Fruit fly (Drosophila melanogaster) whole organism, pupa: ENCODE data around the gene CG13667.

Experiments used
- CG10348 ChIP-seq: fragments of 200-800 bp; sonication (Bioruptor generic); IDR thresholded peaks from 2 replicates; pipeline ENCODE4 v1.3.6; 2022; ENCODE audit warnings: missing biosample characterization, missing genetic modification characterization
- CG12605 ChIP-seq: fragments of 200-800 bp; sonication (Bioruptor generic); IDR thresholded peaks from 2 replicates; pipeline ENCODE4 v1.3.6; 2022; ENCODE audit warnings: missing biosample characterization, missing genetic modification characterization
- CG13204 ChIP-seq: fragments of 200-800 bp; sonication (Bioruptor generic); optimal IDR thresholded peaks from 2 replicates; lab custom pipeline; 2018; ENCODE audit warnings: missing biosample characterization, mild to moderate bottlenecking, missing genetic modification characterization, moderate library complexity
- CG14655 ChIP-seq: fragments of 200-800 bp; sonication (Bioruptor generic); optimal IDR thresholded peaks from 3 replicates; lab custom pipeline; 2017; ENCODE audit warnings: mild to moderate bottlenecking, missing biosample characterization, missing genetic modification reagents, missing genetic modification characterization
- CG15710 ChIP-seq: fragments of 200-800 bp; sonication (Bioruptor generic); optimal IDR thresholded peaks from 2 replicates; lab custom pipeline; 2018; ENCODE audit warnings: missing biosample characterization, mild to moderate bottlenecking, missing genetic modification characterization, moderate library complexity
- CG17806 ChIP-seq: fragments of 200-800 bp; sonication (Bioruptor generic); optimal IDR thresholded peaks from 2 replicates; lab custom pipeline; 2018; ENCODE audit warnings: missing biosample characterization, mild to moderate bottlenecking, missing genetic modification characterization, moderate library complexity
- CG32121 ChIP-seq: fragments of 200-800 bp; sonication (Bioruptor generic); IDR thresholded peaks from 2 replicates; pipeline ENCODE4 v1.3.6; 2022; ENCODE audit warnings: missing biosample characterization, missing genetic modification characterization
- CG34367 ChIP-seq: fragments of 200-800 bp; sonication (Bioruptor generic); optimal IDR thresholded peaks from 2 replicates; lab custom pipeline; 2018; ENCODE audit warnings: missing biosample characterization, mild to moderate bottlenecking, missing genetic modification characterization
- CG4496 ChIP-seq: fragments of 200-800 bp; sonication (Bioruptor generic); IDR thresholded peaks from 3 replicates; pipeline ENCODE4 v1.3.6; 2022; ENCODE audit warnings: missing biosample characterization, missing genetic modification characterization
- CG8159 ChIP-seq: fragments of 200-800 bp; sonication (Bioruptor generic); optimal IDR thresholded peaks from 3 replicates; lab custom pipeline; 2018; ENCODE audit warnings: missing biosample characterization, mild to moderate bottlenecking, missing genetic modification characterization, moderate library complexity
- CG8301 ChIP-seq: fragments of 200-800 bp; sonication (Bioruptor generic); optimal IDR thresholded peaks from 2 replicates; lab custom pipeline; 2018; ENCODE audit warnings: missing biosample characterization, mild to moderate bottlenecking, missing genetic modification characterization
- CG9948 ChIP-seq: fragments of 200-800 bp; sonication (Bioruptor generic); optimal IDR thresholded peaks from 2 replicates; lab custom pipeline; 2018; ENCODE audit warnings: missing biosample characterization, mild to moderate bottlenecking, missing genetic modification characterization, moderate library complexity
- D1 ChIP-seq: fragments of 200-800 bp; sonication (Bioruptor generic); optimal IDR thresholded peaks from 2 replicates; lab custom pipeline; 2018; ENCODE audit warnings: missing biosample characterization, mild to moderate bottlenecking, missing genetic modification characterization, moderate library complexity
- EcR ChIP-seq: fragments of 200-800 bp; sonication (Bioruptor generic); optimal IDR thresholded peaks from 3 replicates; lab custom pipeline; 2019; ENCODE audit warnings: missing biosample characterization, missing genetic modification characterization, mild to moderate bottlenecking, moderate library complexity, missing genetic modification reagents
- Ets98B ChIP-seq: fragments of 200-800 bp; sonication (Bioruptor generic); IDR thresholded peaks from 2 replicates; pipeline ENCODE4 v1.3.6; 2022; ENCODE audit warnings: missing biosample characterization, missing genetic modification characterization
- Pif1A ChIP-seq: fragments of 200-800 bp; sonication (Bioruptor generic); optimal IDR thresholded peaks from 3 replicates; lab custom pipeline; 2016; ENCODE audit warnings: missing biosample characterization, missing genetic modification characterization
- Pif1B ChIP-seq: fragments of 200-800 bp; sonication (Bioruptor generic); optimal IDR thresholded peaks from 3 replicates; lab custom pipeline; 2016; ENCODE audit warnings: missing biosample characterization, missing genetic modification characterization
- Snoo ChIP-seq: fragments of 200-800 bp; sonication (Bioruptor generic); optimal IDR thresholded peaks from 3 replicates; lab custom pipeline; 2017; ENCODE audit warnings: missing biosample characterization, mild to moderate bottlenecking, missing genetic modification characterization, inconsistent platforms
- fd96Ca ChIP-seq: fragments of 200-800 bp; sonication (Bioruptor generic); IDR thresholded peaks from 3 replicates; pipeline ENCODE4 v1.3.6; 2022; ENCODE audit warnings: missing biosample characterization, missing genetic modification characterization
- gl ChIP-seq: fragments of 200-800 bp; sonication (Bioruptor generic); optimal IDR thresholded peaks from 2 replicates; lab custom pipeline; 2018; ENCODE audit warnings: missing biosample characterization, mild to moderate bottlenecking, missing genetic modification characterization
- rn ChIP-seq: fragments of 200-800 bp; sonication (Bioruptor generic); IDR thresholded peaks from 2 replicates; pipeline ENCODE4 v1.3.6; 2022; ENCODE audit warnings: missing biosample characterization, missing genetic modification characterization

Gene CG13667

dm6 chr3L:8421808-8422586, 16.7 kb downstream of the CG13667 start, which contains the start of gene CG32354:
CG32354 (minus strand) TSS chr3L:8422205.
- TF ChIP-seq Ets98B (GFP tag; lab: Robert Waterston, UW) (no peak; the same call in 1 of the 2 replicates), gl (tag; lab: Kevin White, UChicago) (peak; percentile 63), Pif1A (GFP tag; lab: Kevin White, UChicago) (peak; percentile 10), CG12605 (peak; percentile 24; the same call in 1 of the 2 replicates), fd96Ca (GFP tag; lab: Robert Waterston, UW) (no peak), CG4496 (0 out of 3 replicates have a peak, but pooled peaks have one; percentile 20), CG14655 (GFP tag; lab: Kevin White, UChicago) (peak; percentile 46), CG34367 (tag; lab: Kevin White, UChicago) (no peak), CG8301 (tag; lab: Kevin White, UChicago) (peak; percentile 16), CG8159 (tag; lab: Kevin White, UChicago) (peak; percentile 3)
- TF ChIP-seq, all 21 proteins: peak for 7

dm6 chr3L:8423156-8423555, 17.9 kb downstream of the CG13667 start:
- TF ChIP-seq CG9948 (peak; percentile 7), CG4496 (no peak), CG34367 (tag; lab: Kevin White, UChicago) (no peak), Pif1B (GFP tag; lab: Kevin White, UChicago) (peak; percentile 20), CG8159 (tag; lab: Kevin White, UChicago) (peak; percentile 40), CG12605 (no peak), CG15710 (tag; lab: Kevin White, UChicago) (peak; percentile 21), CG8301 (tag; lab: Kevin White, UChicago) (peak; percentile 24), CG17806 (tag; lab: Kevin White, UChicago) (peak; percentile 15), CG32121 (GFP tag; lab: Robert Waterston, UW) (no peak), CG10348 (GFP tag; lab: Robert Waterston, UW) (no peak), D1 (tag; lab: Kevin White, UChicago) (peak; percentile 18)

- peak; percentile 27 for TF ChIP-seq D1 (tag; lab: Kevin White, UChicago)
- TF ChIP-seq CG8159 (tag; lab: Kevin White, UChicago), result no peak
- TF ChIP-seq CG14655 (GFP tag; lab: Kevin White, UChicago), result no peak
- no peak for TF ChIP-seq rn (GFP tag; lab: Robert Waterston, UW)
- TF ChIP-seq Ets98B (GFP tag; lab: Robert Waterston, UW), result no peak; the same call in 1 of the 2 replicates
- no peak for TF ChIP-seq Pif1B (GFP tag; lab: Kevin White, UChicago)
- TF ChIP-seq EcR (GFP tag; lab: Kevin White, UChicago), result peak; percentile 21
Measured at dm6 chr3L:8424831-8425336, 19.6 kb downstream of the CG13667 start, which contains the start of gene Cbl. Cbl (plus strand) TSS chr3L:8424954.

- TF ChIP-seq CG10348 (GFP tag; lab: Robert Waterston, UW), result no peak
- TF ChIP-seq CG8159 (tag; lab: Kevin White, UChicago), result no peak
- TF ChIP-seq, all 21 proteins: peak for 0
Measured at dm6 chr3L:8437583-8437982, 32.3 kb downstream of the CG13667 start.

dm6 chr3L:8440079-8440478, 34.8 kb downstream of the CG13667 start:
- TF ChIP-seq Pif1B (GFP tag; lab: Kevin White, UChicago) (no peak), CG8159 (tag; lab: Kevin White, UChicago) (no peak), CG14655 (GFP tag; lab: Kevin White, UChicago) (no peak), CG32121 (GFP tag; lab: Robert Waterston, UW) (peak; percentile 46), D1 (tag; lab: Kevin White, UChicago) (no peak)
- TF ChIP-seq, all 21 proteins: peak for 1

dm6 chr3L:8440771-8441549, 35.7 kb downstream of the CG13667 start:
- peak; percentile 95 for TF ChIP-seq Pif1A (GFP tag; lab: Kevin White, UChicago)
- peak; percentile 94 for TF ChIP-seq CG8159 (tag; lab: Kevin White, UChicago)
- TF ChIP-seq EcR (GFP tag; lab: Kevin White, UChicago), result no peak
- peak; percentile 93 for TF ChIP-seq CG15710 (tag; lab: Kevin White, UChicago)
- peak; percentile 99 for TF ChIP-seq gl (tag; lab: Kevin White, UChicago)
- peak; percentile 91 for TF ChIP-seq CG32121 (GFP tag; lab: Robert Waterston, UW)
- TF ChIP-seq CG12605, result peak; percentile 99
- peak; percentile 43 for TF ChIP-seq D1 (tag; lab: Kevin White, UChicago)
- TF ChIP-seq CG17806 (tag; lab: Kevin White, UChicago), result peak; percentile 90
- TF ChIP-seq CG13204 (GFP tag; lab: Kevin White, UChicago), result peak; percentile 99
- peak; percentile 96 for TF ChIP-seq Pif1B (GFP tag; lab: Kevin White, UChicago)
- no peak; the same call in 1 of the 3 replicates for TF ChIP-seq fd96Ca (GFP tag; lab: Robert Waterston, UW)
- TF ChIP-seq CG4496, result peak; percentile 95
- peak; percentile 87 for TF ChIP-seq CG8301 (tag; lab: Kevin White, UChicago)
- TF ChIP-seq rn (GFP tag; lab: Robert Waterston, UW), result peak; percentile 93
- peak; percentile 95 for TF ChIP-seq Ets98B (GFP tag; lab: Robert Waterston, UW)
- peak; percentile 72 for TF ChIP-seq CG9948
- peak; percentile 92 for TF ChIP-seq CG14655 (GFP tag; lab: Kevin White, UChicago)
- TF ChIP-seq Snoo (tag; lab: Kevin White, UChicago), result peak; percentile 83
- TF ChIP-seq CG34367 (tag; lab: Kevin White, UChicago), result peak; percentile 95
- no peak for TF ChIP-seq CG10348 (GFP tag; lab: Robert Waterston, UW)
- TF ChIP-seq, all 21 proteins: peak for 18
